Fruit fly (Drosophila melanogaster) whole organism, prepupa: ENCODE measurements around the gene Chd64.
A peak's percentile ranks its signal among the peaks of the same experiment; 100 is the strongest.

Experiments
- CG10669 ChIP-seq: fragments of 200-800 bp; sonication (Bioruptor generic); optimal IDR thresholded peaks from 3 replicates; lab custom pipeline; 2018; ENCODE audit warnings: missing biosample characterization, mild to moderate bottlenecking, missing genetic modification characterization, moderate library complexity
- CG11762 ChIP-seq: fragments of 200-800 bp; sonication (Bioruptor generic); optimal IDR thresholded peaks from 3 replicates; lab custom pipeline; 2016; ENCODE audit warnings: missing biosample characterization, missing genetic modification characterization; ENCODE audit not compliant: insufficient read depth
- CG11902 ChIP-seq: fragments of 200-800 bp; sonication (Bioruptor generic); optimal IDR thresholded peaks from 3 replicates; lab custom pipeline; 2016; ENCODE audit warnings: missing biosample characterization, missing genetic modification characterization
- CG15336 ChIP-seq: fragments of 200-800 bp; sonication (Bioruptor generic); IDR thresholded peaks from 2 replicates; pipeline ENCODE4 v1.3.6; 2022; ENCODE audit warnings: missing biosample characterization, missing genetic modification characterization
- CG16779 ChIP-seq: fragments of 200-800 bp; sonication (Bioruptor generic); optimal IDR thresholded peaks from 3 replicates; lab custom pipeline; 2017; ENCODE audit warnings: missing biosample characterization, mild to moderate bottlenecking, missing genetic modification characterization
- CG3032 ChIP-seq: fragments of 200-800 bp; optimal IDR thresholded peaks from 2 replicates; lab custom pipeline; 2019; ENCODE audit warnings: missing biosample characterization, mild to moderate bottlenecking, missing genetic modification characterization, moderate library complexity
- CG34406 ChIP-seq: fragments of 200-800 bp; sonication (Bioruptor generic); optimal IDR thresholded peaks from 3 replicates; lab custom pipeline; 2016; ENCODE audit warnings: missing biosample characterization, missing genetic modification characterization
- CG6276 ChIP-seq: fragments of 200-800 bp; sonication (Bioruptor generic); optimal IDR thresholded peaks from 2 replicates; lab custom pipeline; 2017; ENCODE audit warnings: missing biosample characterization, mild to moderate bottlenecking, missing genetic modification characterization
- CG6792 ChIP-seq: fragments of 200-800 bp; sonication (Bioruptor generic); optimal IDR thresholded peaks from 3 replicates; lab custom pipeline; 2016; ENCODE audit warnings: missing biosample characterization, missing genetic modification characterization
- CG6808 ChIP-seq: fragments of 200-800 bp; sonication (Bioruptor generic); optimal IDR thresholded peaks from 3 replicates; lab custom pipeline; 2017; ENCODE audit warnings: missing biosample characterization, missing genetic modification characterization, mild to moderate bottlenecking, moderate library complexity, missing genetic modification reagents
- CG6854 ChIP-seq: fragments of 200-800 bp; sonication (Bioruptor generic); optimal IDR thresholded peaks from 2 replicates; lab custom pipeline; 2017; ENCODE audit warnings: missing biosample characterization, mild to moderate bottlenecking, missing genetic modification characterization
- CG7368 ChIP-seq: fragments of 200-800 bp; sonication (Bioruptor generic); optimal IDR thresholded peaks from 3 replicates; lab custom pipeline; 2016; ENCODE audit warnings: missing biosample characterization, missing genetic modification characterization
- CG8119 ChIP-seq: fragments of 200-800 bp; sonication (Bioruptor generic); IDR thresholded peaks from 3 replicates; pipeline ENCODE4 v1.3.6; 2022; ENCODE audit warnings: missing biosample characterization, missing genetic modification characterization
- CG8319 ChIP-seq: fragments of 200-800 bp; sonication (Bioruptor generic); optimal IDR thresholded peaks from 3 replicates; lab custom pipeline; 2016; ENCODE audit warnings: missing biosample characterization, missing genetic modification characterization
- CG8632 ChIP-seq: fragments of 200-800 bp; sonication (Bioruptor generic); optimal IDR thresholded peaks from 3 replicates; lab custom pipeline; 2016; ENCODE audit warnings: missing biosample characterization, missing genetic modification characterization
- Eip78C ChIP-seq: fragments of 200-800 bp; sonication (Bioruptor generic); peaks from one replicate; lab custom pipeline; 2016; ENCODE audit warnings: missing biosample characterization, missing genetic modification characterization
- Ets96B ChIP-seq: fragments of 200-800 bp; optimal IDR thresholded peaks from 2 replicates; lab custom pipeline; 2019; ENCODE audit warnings: missing biosample characterization, mild to moderate bottlenecking, missing genetic modification characterization, moderate library complexity
- Hr38 ChIP-seq: sonication (Bioruptor generic); optimal IDR thresholded peaks from 2 replicates; lab custom pipeline; 2016; ENCODE audit warnings: missing biosample characterization, missing genetic modification characterization
- Lpt ChIP-seq: fragments of 200-800 bp; sonication (Bioruptor generic); optimal IDR thresholded peaks from 3 replicates; lab custom pipeline; 2016; ENCODE audit warnings: missing biosample characterization, missing genetic modification characterization
- Met ChIP-seq: fragments of 200-800 bp; sonication (Bioruptor generic); optimal IDR thresholded peaks from 3 replicates; lab custom pipeline; 2016; ENCODE audit warnings: missing biosample characterization, missing genetic modification characterization
- Smox ChIP-seq: fragments of 200-800 bp; sonication (Bioruptor generic); optimal IDR thresholded peaks from 3 replicates; lab custom pipeline; 2016; ENCODE audit warnings: missing biosample characterization, missing genetic modification characterization
- Sox14 ChIP-seq: fragments of 200-800 bp; sonication (Bioruptor generic); optimal IDR thresholded peaks from 3 replicates; lab custom pipeline; 2016; ENCODE audit warnings: missing biosample characterization, missing genetic modification characterization
- Sox15 ChIP-seq: fragments of 200-800 bp; sonication (Bioruptor generic); optimal IDR thresholded peaks from 3 replicates; lab custom pipeline; 2016; ENCODE audit warnings: missing biosample characterization, missing genetic modification characterization
- achi ChIP-seq: fragments of 200-800 bp; sonication (Bioruptor generic); optimal IDR thresholded peaks from 3 replicates; lab custom pipeline; 2016; ENCODE audit warnings: missing biosample characterization, missing genetic modification characterization
- acj6 ChIP-seq: fragments of 200-800 bp; sonication (Bioruptor generic); optimal IDR thresholded peaks from 3 replicates; lab custom pipeline; 2016; ENCODE audit warnings: missing biosample characterization, missing genetic modification characterization
- dac ChIP-seq: fragments of 200-800 bp; sonication (Bioruptor generic); optimal IDR thresholded peaks from 2 replicates; lab custom pipeline; 2017; ENCODE audit warnings: missing biosample characterization, mild to moderate bottlenecking, missing genetic modification characterization
- dsx ChIP-seq: fragments of 200-800 bp; optimal IDR thresholded peaks from 3 replicates; lab custom pipeline; 2019; ENCODE audit warnings: missing biosample characterization, mild to moderate bottlenecking, missing genetic modification characterization, moderate library complexity; ENCODE audit not compliant: poor library complexity, severe bottlenecking
- eg ChIP-seq: fragments of 200-800 bp; sonication (Bioruptor generic); IDR thresholded peaks from 3 replicates; pipeline ENCODE4 v1.3.6; 2022; ENCODE audit warnings: missing biosample characterization, missing genetic modification characterization
- esn ChIP-seq: fragments of 200-800 bp; sonication (Bioruptor generic); optimal IDR thresholded peaks from 2 replicates; lab custom pipeline; 2016; ENCODE audit warnings: missing biosample characterization, mild to moderate bottlenecking, missing genetic modification characterization, moderate library complexity
- fkh ChIP-seq: fragments of 200-800 bp; sonication (Bioruptor generic); optimal IDR thresholded peaks from 3 replicates; lab custom pipeline; 2017; ENCODE audit warnings: missing biosample characterization, mild to moderate bottlenecking, missing genetic modification characterization, moderate library complexity
- lz ChIP-seq: fragments of 200-800 bp; sonication (Bioruptor generic); optimal IDR thresholded peaks from 3 replicates; lab custom pipeline; 2016; ENCODE audit warnings: missing biosample characterization, missing genetic modification characterization
- net ChIP-seq: fragments of 200-800 bp; sonication (Bioruptor generic); optimal IDR thresholded peaks from 3 replicates; lab custom pipeline; 2016; ENCODE audit warnings: missing biosample characterization, missing genetic modification characterization
- pdm3 ChIP-seq: fragments of 200-800 bp; sonication (Bioruptor generic); optimal IDR thresholded peaks from 3 replicates; lab custom pipeline; 2016; ENCODE audit warnings: missing biosample characterization, missing genetic modification characterization
- svp ChIP-seq: fragments of 200-800 bp; sonication (Bioruptor generic); peaks from one replicate; lab custom pipeline; 2016; ENCODE audit warnings: missing biosample characterization, missing genetic modification characterization
- topi ChIP-seq: fragments of 200-800 bp; sonication (Bioruptor generic); optimal IDR thresholded peaks from 3 replicates; lab custom pipeline; 2016; ENCODE audit warnings: missing biosample characterization, missing genetic modification characterization
- vri ChIP-seq: fragments of 200-800 bp; sonication (Bioruptor generic); optimal IDR thresholded peaks from 3 replicates; lab custom pipeline; 2016; ENCODE audit warnings: missing biosample characterization, mild to moderate bottlenecking, missing genetic modification characterization

Gene Chd64

dm6 chr3L:4138804-4139521, 16.8 kb upstream of the Chd64 start, which contains the start of the genes Rop and Ras64B:
Gene Rop, minus strand, starts transcription at chr3L:4138996.
Gene Ras64B, plus strand, starts transcription at chr3L:4139076.
- TF ChIP-seq CG7368 (GFP tag; lab: Kevin White, UChicago): no peak
- TF ChIP-seq eg: no peak
- TF ChIP-seq net (GFP tag; lab: Kevin White, UChicago): no peak
- peak; percentile 14; the same call in 1 of the 2 replicates for TF ChIP-seq CG15336 (GFP tag; lab: Robert Waterston, UW)
- peak; percentile 22; the same call in 1 of the 3 replicates for TF ChIP-seq CG8119 (GFP tag; lab: Robert Waterston, UW)
- peak; percentile 20 for TF ChIP-seq lz (GFP tag; lab: Kevin White, UChicago)
- peak; percentile 94 for TF ChIP-seq svp (GFP tag; lab: Kevin White, UChicago)
- TF ChIP-seq Lpt (GFP tag; lab: Kevin White, UChicago): no peak
- TF ChIP-seq fkh: peak; percentile 87
- TF ChIP-seq achi (GFP tag; lab: Kevin White, UChicago): no peak
- TF ChIP-seq esn: peak; percentile 57
- peak; percentile 29 for TF ChIP-seq CG3032 (tag; lab: Kevin White, UChicago)
- no peak for TF ChIP-seq Met (GFP tag; lab: Kevin White, UChicago)
- TF ChIP-seq Sox14 (GFP tag; lab: Kevin White, UChicago): peak; percentile 75
- TF ChIP-seq CG6792: no peak

dm6 chr3L:4135857-4136256, 13.7 kb upstream of the Chd64 start, which contains the start of gene RfC4:
Gene RfC4, minus strand, starts transcription at chr3L:4136038.
- TF ChIP-seq CG6808 (GFP tag; lab: Kevin White, UChicago): no peak
- TF ChIP-seq, all 60 proteins: peak for 0

dm6 chr3L:4133724-4134678, 11.8 kb upstream of the Chd64 start, which contains the start of gene ens:
Gene ens, minus strand, starts transcription at chr3L:4134550.
- no peak for TF ChIP-seq acj6 (GFP tag; lab: Kevin White, UChicago)
- TF ChIP-seq esn: peak; percentile 23
- no peak for TF ChIP-seq Ets96B (tag; lab: Kevin White, UChicago)
- TF ChIP-seq CG8632 (GFP tag; lab: Kevin White, UChicago): no peak
- no peak for TF ChIP-seq Eip78C (GFP tag; lab: Kevin White, UChicago)
- no peak for TF ChIP-seq dac (GFP tag; lab: Kevin White, UChicago)
- no peak for TF ChIP-seq CG10669 (GFP tag; lab: Kevin White, UChicago)
- TF ChIP-seq CG15336 (GFP tag; lab: Robert Waterston, UW): peak; percentile 9; the same call in 1 of the 2 replicates
- no peak for TF ChIP-seq dsx (GFP tag; lab: Kevin White, UChicago)
- TF ChIP-seq Smox (GFP tag; lab: Kevin White, UChicago): no peak
- no peak for TF ChIP-seq CG11762
- no peak for TF ChIP-seq Hr38 (GFP tag; lab: Kevin White, UChicago)
- TF ChIP-seq vri (GFP tag; lab: Kevin White, UChicago): no peak
- TF ChIP-seq CG6854 (GFP tag; lab: Kevin White, UChicago): peak; percentile 60
- no peak for TF ChIP-seq CG11902
- no peak for TF ChIP-seq CG16779 (tag; lab: Kevin White, UChicago)
- no peak for TF ChIP-seq CG6276 (GFP tag; lab: Kevin White, UChicago)
- TF ChIP-seq CG6808 (GFP tag; lab: Kevin White, UChicago): no peak
- no peak for TF ChIP-seq CG8319 (GFP tag; lab: Kevin White, UChicago)
- no peak for TF ChIP-seq CG34406 (GFP tag; lab: Kevin White, UChicago)
- TF ChIP-seq achi (GFP tag; lab: Kevin White, UChicago): no peak
- TF ChIP-seq topi: no peak
- TF ChIP-seq pdm3 (GFP tag; lab: Kevin White, UChicago): no peak
- no peak for TF ChIP-seq Sox15 (GFP tag; lab: Kevin White, UChicago)
- peak; percentile 74 for TF ChIP-seq svp (GFP tag; lab: Kevin White, UChicago)
- TF ChIP-seq Sox14 (GFP tag; lab: Kevin White, UChicago): no peak
- peak; percentile 73 for TF ChIP-seq CG8119 (GFP tag; lab: Robert Waterston, UW)
